Fruit fly (Drosophila melanogaster): ENCODE results near the gene CG7142.

The CG7142 gene

DNA sequence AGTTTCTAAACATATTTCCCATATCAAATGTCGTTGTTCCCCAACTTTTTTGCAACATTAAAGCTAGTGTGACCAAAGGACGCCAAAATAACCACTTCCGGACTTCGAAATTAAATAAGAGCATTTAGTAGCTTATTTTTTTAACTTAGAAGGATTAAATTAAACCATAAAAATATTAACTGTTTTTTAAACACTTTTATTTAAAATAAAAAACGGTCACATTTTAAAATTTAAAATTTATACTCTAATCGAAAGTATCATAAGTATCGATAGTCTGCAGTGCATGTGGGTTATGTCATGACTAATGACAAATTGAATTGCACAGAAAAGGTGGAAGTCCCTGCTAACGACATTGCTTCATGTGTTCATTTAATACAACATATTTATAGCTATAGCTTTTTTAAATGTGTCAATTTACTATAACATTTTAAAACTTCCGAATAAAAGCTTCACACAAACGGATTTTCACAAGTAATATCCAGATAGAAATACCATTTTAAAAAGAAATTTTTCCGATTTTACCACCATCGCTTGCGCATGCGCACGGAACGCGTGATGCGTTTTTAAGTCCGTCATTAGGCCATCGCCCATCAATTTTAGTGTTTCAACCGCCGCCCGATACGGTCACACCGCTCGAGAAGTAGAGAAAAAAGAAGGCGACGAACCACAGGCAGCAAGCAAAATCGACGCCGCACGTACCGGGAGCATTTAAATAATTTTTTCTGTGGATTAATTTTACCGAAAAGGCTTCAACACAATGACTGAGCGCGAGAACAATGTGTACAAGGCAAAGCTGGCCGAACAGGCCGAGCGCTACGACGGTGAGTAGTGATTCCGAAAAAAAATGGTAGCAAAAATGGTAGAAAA is 37.0 kb downstream of the CG7142 start, which contains the start of the genes CG7156 and 14-3-3epsilon (continued):
- TF ChIP-seq CG6854 (GFP tag; optimal IDR thresholded peaks at IDR 0.05): no peak
- TF ChIP-seq CG6813 (GFP tag; optimal IDR thresholded peaks at IDR 0.05): no peak
- TF ChIP-seq NC2α (GFP tag; optimal IDR thresholded peaks at IDR 0.05): peak; percentile 3
- peak in 1 of 2 experiments; percentile 4 for TF ChIP-seq crp (GFP tag; optimal IDR thresholded peaks at IDR 0.05)
- peak; percentile 73 for TF ChIP-seq unpg (GFP tag; optimal IDR thresholded peaks at IDR 0.05)
- no peak for TF ChIP-seq en (GFP tag; optimal IDR thresholded peaks at IDR 0.05)
- peak; percentile 2 for TF ChIP-seq CG4328 (GFP tag; optimal IDR thresholded peaks at IDR 0.05)
- no peak for TF ChIP-seq cg (GFP tag; optimal IDR thresholded peaks at IDR 0.05)
- no peak for TF ChIP-seq eyg (GFP tag; optimal IDR thresholded peaks at IDR 0.05)
- TF ChIP-seq CG3407 (GFP tag; optimal IDR thresholded peaks at IDR 0.05): no peak
- TF ChIP-seq kay (GFP tag; optimal IDR thresholded peaks at IDR 0.05): peak; percentile 8
- TF ChIP-seq amos (GFP tag; IDR thresholded peaks at IDR 0.05; ENCODE audit: partially characterized antibody): peak; percentile 64
- peak; percentile 63 for TF ChIP-seq CG2712 (tag; optimal IDR thresholded peaks at IDR 0.05)
- TF ChIP-seq stc (GFP tag; IDR thresholded peaks at IDR 0.05): no peak
- no peak for TF ChIP-seq CG6254 (GFP tag; optimal IDR thresholded peaks at IDR 0.05)
- peak; percentile 11 for TF ChIP-seq CG12236 (GFP tag; optimal IDR thresholded peaks at IDR 0.05)
- TF ChIP-seq lab (GFP tag; optimal IDR thresholded peaks at IDR 0.05): peak; percentile 42
- TF ChIP-seq chif (GFP tag; optimal IDR thresholded peaks at IDR 0.05): peak in 1 of 2 experiments; percentile 30
- TF ChIP-seq CG12299 (tag; optimal IDR thresholded peaks at IDR 0.05): peak; percentile 43
- peak; percentile 97 for TF ChIP-seq gfzf (GFP tag; optimal IDR thresholded peaks at IDR 0.05)
- no peak for TF ChIP-seq CG1792 (GFP tag; optimal IDR thresholded peaks at IDR 0.05)
- TF ChIP-seq CG15696 (tag; optimal IDR thresholded peaks at IDR 0.05): peak; percentile 2
- peak; percentile 51 for TF ChIP-seq Fer3 (tag; optimal IDR thresholded peaks at IDR 0.05)
- no peak for TF ChIP-seq CG3065 (GFP tag; optimal IDR thresholded peaks at IDR 0.05)
- TF ChIP-seq CG8281 (tag; optimal IDR thresholded peaks at IDR 0.05): no peak
- peak; percentile 26 for TF ChIP-seq odd (GFP tag; optimal IDR thresholded peaks at IDR 0.05)
- no peak for TF ChIP-seq Taf1 (GFP tag; IDR thresholded peaks at IDR 0.05)
- peak; percentile 68 for TF ChIP-seq dmrt11E (tag; optimal IDR thresholded peaks at IDR 0.05)
- peak; percentile 72 for TF ChIP-seq ci (GFP tag; IDR thresholded peaks at IDR 0.05)
- TF ChIP-seq Ets97D (GFP tag; optimal IDR thresholded peaks at IDR 0.05): peak; percentile 81
- TF ChIP-seq row (GFP tag; IDR thresholded peaks at IDR 0.05): peak; percentile 35
- peak; percentile 57 for TF ChIP-seq p53 (GFP tag; optimal IDR thresholded peaks at IDR 0.05)
- TF ChIP-seq CG7786 (GFP tag; optimal IDR thresholded peaks at IDR 0.05): no peak
- TF ChIP-seq CG10366 (GFP tag; IDR thresholded peaks at IDR 0.05): peak; percentile 32; the same call in 1 of the 2 replicates
- peak; percentile 39 for TF ChIP-seq bab2 (GFP tag; optimal IDR thresholded peaks at IDR 0.05)
- TF ChIP-seq CG4707 (GFP tag; optimal IDR thresholded peaks at IDR 0.05): peak; percentile 22
- no peak for TF ChIP-seq danr (GFP tag; IDR thresholded peaks at IDR 0.05)
- no peak for TF ChIP-seq sima (GFP tag; optimal IDR thresholded peaks at IDR 0.05)
- no peak for TF ChIP-seq gt (GFP tag; IDR thresholded peaks at IDR 0.05)
- no peak; the same call in 2 of the 3 replicates for TF ChIP-seq CG11456 (GFP tag; IDR thresholded peaks at IDR 0.05)
- TF ChIP-seq ssp (GFP tag; IDR thresholded peaks at IDR 0.05): no peak
- TF ChIP-seq emc (GFP tag; optimal IDR thresholded peaks at IDR 0.05): no peak
- TF ChIP-seq CG12071 (GFP tag; optimal IDR thresholded peaks at IDR 0.05): peak; percentile 30
- 0 out of 3 replicates have a peak, but pooled peaks have one; percentile 37 for TF ChIP-seq zfh1 (GFP tag; IDR thresholded peaks at IDR 0.05)
- no peak for TF ChIP-seq CG2889 (GFP tag; IDR thresholded peaks at IDR 0.05)
- peak; percentile 49 for TF ChIP-seq bbx (GFP tag; IDR thresholded peaks at IDR 0.05; ENCODE audit: partially characterized antibody)
- TF ChIP-seq CG34422 (GFP tag; IDR thresholded peaks at IDR 0.05): peak; percentile 69; the same call in 2 of the 3 replicates
- peak; percentile 8 for TF ChIP-seq Oli (tag; optimal IDR thresholded peaks at IDR 0.05)
